Fruit fly (Drosophila melanogaster): ENCODE results near the gene fd102C.

fd102C gene

DNA sequence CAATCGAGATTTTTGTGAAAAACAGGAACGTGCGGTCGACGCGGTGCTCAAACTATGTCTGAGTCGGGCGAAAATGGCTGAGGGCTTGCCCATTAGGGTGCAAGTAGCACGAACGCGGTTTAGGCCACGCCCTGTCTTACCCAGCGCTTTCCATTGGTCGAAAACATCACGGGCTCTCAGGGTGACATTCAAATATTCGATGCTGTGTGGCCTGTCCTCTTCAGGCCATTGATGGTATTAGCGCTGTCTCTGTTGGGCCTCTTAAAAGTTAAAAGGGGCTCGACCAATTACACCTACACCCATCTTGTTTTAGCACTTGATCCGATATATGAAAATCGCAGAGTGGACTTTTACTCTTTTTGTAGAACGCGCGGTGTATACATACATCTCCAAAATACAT, at the start of gene fd102C:
fd102C (minus strand) TSS at position 62 of the 400 bp plus-strand sequence.
- TF ChIP-seq CTCF (optimal IDR thresholded peaks at IDR 0.05) = no peak
- TF ChIP-seq CG8478 (optimal IDR thresholded peaks at IDR 0.05) = no peak

DNA sequence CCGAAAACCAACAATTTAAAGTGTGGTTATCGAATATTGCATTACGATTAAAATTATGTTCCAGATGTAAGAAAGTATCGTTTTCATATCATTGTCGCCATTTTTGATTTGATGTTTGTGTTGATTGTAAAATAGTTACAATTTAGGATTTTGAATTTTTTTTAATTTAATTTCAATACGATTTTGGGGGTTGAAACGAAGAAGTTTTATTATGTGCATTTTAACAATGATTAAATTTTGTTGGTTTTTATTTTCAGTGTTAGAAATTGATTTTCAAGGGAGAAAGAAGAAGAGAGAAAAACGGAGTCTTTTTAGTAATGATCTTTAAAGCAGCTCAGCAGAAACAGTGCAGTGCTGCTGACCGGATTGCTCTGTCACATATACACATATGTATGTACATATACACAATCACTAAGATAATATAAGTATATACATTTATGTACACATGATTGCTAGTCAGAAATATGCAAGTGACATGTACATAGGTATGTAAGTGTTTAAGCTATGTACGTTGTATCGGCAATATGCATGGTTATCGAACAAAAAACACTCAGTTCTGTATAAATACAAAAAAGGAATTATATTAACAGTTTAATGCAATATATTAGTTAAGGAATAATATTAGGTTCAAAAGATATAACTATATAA, 34.9 kb upstream of the fd102C start:
- TF ChIP-seq CTCF (optimal IDR thresholded peaks at IDR 0.05) = no peak
- TF ChIP-seq CG8478 (optimal IDR thresholded peaks at IDR 0.05) = no peak

dm6 chr4:867937-868336, 23.6 kb upstream of the fd102C start:
- TF ChIP-seq CG8478 (optimal IDR thresholded peaks at IDR 0.05) (no peak), CTCF (optimal IDR thresholded peaks at IDR 0.05) (no peak)

DNA sequence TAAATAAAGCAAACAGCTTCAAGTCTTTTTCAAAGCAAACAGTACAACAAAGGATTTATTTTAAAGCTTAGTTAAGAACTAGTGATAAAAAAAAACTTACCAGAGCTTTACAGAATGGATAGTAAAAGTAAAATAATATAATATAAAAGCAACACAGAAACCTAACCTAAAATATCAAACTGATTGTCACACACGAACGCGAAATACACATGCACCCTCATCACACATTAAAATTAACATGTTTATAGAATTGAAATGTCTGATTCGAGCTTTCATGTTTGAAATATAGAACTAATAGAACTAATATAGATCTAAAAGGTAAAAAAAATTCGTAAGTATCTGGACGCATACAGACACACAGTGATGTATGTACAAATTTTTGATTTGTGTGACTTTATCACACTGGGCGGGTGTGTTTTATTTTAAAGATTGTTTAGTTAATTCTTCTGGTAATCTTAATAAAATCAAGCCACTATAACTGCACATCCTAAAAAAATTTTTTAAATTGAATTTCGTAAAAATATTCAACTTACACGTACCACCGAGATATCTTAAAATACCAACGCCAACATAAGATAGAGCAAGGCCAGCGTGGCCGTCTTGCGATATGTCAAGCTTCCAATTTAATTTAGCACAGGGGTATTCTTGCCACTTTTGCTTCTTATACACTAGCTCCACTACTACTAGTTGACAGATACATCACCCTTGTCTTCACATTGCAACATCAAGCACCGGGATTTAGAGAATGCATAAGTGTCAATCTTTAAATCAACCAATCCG, 22.3 kb upstream of the fd102C start, which contains the start of gene Gyf:
Gyf (minus strand) TSS at position 589 of the 780 bp plus-strand sequence.
- no peak for TF ChIP-seq CG8478 (optimal IDR thresholded peaks at IDR 0.05)
- peak; percentile 37 to 41 for TF ChIP-seq CTCF (optimal IDR thresholded peaks at IDR 0.05)

- TF ChIP-seq CG8478 (optimal IDR thresholded peaks at IDR 0.05) (no peak), CTCF (optimal IDR thresholded peaks at IDR 0.05) (no peak)
These were observed 10.7 kb upstream of the fd102C start for dm6 chr4:855074-855473.

DNA sequence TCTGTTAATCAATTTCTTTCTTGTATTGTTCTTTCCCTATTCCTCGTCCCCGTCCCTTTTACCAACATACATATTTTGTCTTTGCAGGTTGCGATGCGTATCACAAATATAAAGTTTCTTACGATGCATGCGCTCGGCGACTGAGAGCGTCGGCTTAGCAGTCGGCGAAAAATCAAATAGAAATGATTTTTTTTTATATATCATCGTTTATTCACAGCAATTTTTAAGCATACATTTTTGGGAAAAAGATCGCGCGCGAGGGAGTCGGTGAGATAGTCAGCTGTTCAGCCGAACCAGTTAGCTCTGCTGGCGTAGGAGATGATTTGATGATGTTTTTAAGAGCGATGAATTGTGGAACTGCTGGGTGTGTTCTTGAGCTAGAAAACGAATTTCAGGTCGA, 9.0 kb upstream of the fd102C start:
- TF ChIP-seq CTCF (optimal IDR thresholded peaks at IDR 0.05) (no peak), CG8478 (optimal IDR thresholded peaks at IDR 0.05) (no peak)

dm6 chr4:852339-852738, 8.0 kb upstream of the fd102C start:
- TF ChIP-seq CTCF (optimal IDR thresholded peaks at IDR 0.05) = no peak
- no peak for TF ChIP-seq CG8478 (optimal IDR thresholded peaks at IDR 0.05)

dm6 chr4:851131-851530, 6.8 kb upstream of the fd102C start:
- TF ChIP-seq CTCF (optimal IDR thresholded peaks at IDR 0.05) = no peak
- no peak for TF ChIP-seq CG8478 (optimal IDR thresholded peaks at IDR 0.05)

dm6 chr4:846092-846491, 1.8 kb upstream of the fd102C start:
- TF ChIP-seq CTCF (optimal IDR thresholded peaks at IDR 0.05) (no peak), CG8478 (optimal IDR thresholded peaks at IDR 0.05) (no peak)

DNA sequence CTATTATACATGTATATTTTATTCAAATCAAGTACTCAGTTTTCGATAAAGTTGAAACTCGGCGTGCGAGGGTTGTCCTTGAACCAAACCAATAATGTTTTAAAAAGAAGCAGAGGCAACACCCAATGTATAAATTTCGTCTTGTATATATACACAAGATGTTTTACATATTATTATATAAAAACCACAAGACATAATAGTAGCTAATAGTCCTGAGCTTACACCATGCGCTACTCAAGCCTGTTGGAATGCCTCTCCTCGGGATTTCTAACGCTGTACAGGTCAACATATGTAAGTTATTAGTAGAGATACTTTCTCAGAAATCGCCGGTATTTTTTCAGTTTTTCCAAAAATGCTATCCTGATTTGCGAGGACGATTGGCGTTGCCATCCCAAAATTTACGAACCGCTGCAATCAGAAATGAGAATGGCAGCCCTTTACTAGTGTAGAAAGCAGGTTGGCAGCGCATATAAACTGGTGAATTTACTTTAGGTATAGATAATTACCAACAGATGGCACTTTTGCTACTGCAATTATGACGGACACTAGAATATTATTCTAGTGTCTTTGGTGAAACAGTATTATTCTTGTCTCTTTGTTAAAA, 8.7 kb downstream of the fd102C start:
- TF ChIP-seq CTCF (optimal IDR thresholded peaks at IDR 0.05) (peak; percentile 95 to 96), CG8478 (optimal IDR thresholded peaks at IDR 0.05) (no peak)

DNA sequence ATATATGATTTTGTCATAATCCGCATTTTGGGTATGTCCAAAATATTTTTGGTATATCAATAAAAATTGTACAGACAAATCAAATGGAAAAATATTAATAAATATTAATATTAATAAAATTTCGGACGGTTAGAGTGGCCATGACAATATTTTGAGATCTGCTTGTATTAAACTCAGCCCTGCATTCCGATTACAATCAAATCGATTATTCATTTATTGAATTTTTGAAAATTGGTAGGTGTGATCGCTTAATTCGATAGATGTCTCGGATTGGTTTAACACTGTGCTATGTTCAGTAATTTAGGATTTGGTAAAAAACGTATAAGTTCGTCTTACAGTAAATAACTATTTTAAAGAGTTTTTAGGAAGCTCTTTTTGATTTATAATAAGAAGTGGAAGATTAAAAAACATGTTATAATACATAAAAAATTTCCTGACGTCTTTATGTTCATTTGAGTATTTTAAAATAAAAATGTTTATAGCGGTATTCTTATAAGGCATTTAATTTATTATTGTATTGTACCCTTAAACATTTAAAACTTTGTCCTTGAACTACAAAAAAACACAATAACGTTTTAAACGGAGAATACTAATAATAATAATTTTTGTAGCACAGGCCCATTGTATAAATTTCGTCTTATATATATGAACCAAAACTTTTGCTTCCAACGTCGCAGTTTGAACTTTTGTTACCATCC, 9.3 kb downstream of the fd102C start:
- TF ChIP-seq CTCF (optimal IDR thresholded peaks at IDR 0.05) (peak in 1 of 2 experiments; percentile 62), CG8478 (optimal IDR thresholded peaks at IDR 0.05) (no peak)

- TF ChIP-seq CG8478 (optimal IDR thresholded peaks at IDR 0.05) (no peak), CTCF (optimal IDR thresholded peaks at IDR 0.05) (no peak)
These were observed 9.9 kb downstream of the fd102C start for dm6 chr4:834452-834820.

DNA sequence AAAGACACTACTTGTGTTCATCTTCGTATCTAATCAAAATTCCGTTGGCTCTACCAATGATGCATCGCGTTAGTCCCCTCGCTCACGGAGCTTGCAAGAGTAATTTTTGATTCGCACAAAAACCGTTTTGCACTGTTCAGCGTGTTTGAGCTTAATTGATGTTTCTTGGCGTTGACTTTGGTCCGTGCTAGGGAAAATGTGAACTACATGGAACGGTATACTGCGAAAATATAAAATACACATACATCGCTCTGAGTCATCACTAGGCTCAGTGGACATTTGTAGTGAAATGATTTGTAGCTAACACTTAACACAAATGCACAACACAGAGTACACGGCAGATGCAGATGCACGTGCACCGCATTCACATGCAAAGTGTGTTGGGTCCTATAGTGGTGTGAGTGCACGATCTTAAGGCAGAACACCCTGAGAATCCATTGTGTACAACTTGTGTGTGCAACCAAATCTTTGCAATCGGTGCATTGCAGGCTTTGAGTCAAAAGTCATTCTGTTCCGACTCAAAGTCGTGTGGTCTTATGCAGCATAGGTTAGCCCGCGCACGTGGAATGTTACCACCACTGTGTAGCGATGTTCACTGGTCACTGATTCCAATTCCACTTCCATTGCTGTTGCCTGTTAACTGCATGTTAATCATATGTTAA, 10.4 kb downstream of the fd102C start, which contains the start of gene Sox102F:
Sox102F (minus strand) TSS at position 604 of the 662 bp plus-strand sequence.
- TF ChIP-seq CTCF (optimal IDR thresholded peaks at IDR 0.05) (no peak), CG8478 (optimal IDR thresholded peaks at IDR 0.05) (no peak)

dm6 chr4:832985-833384, 11.3 kb downstream of the fd102C start:
- no peak for TF ChIP-seq CG8478 (optimal IDR thresholded peaks at IDR 0.05)
- TF ChIP-seq CTCF (optimal IDR thresholded peaks at IDR 0.05) = no peak

dm6 chr4:831790-832189, 12.5 kb downstream of the fd102C start:
- no peak for TF ChIP-seq CG8478 (optimal IDR thresholded peaks at IDR 0.05)
- TF ChIP-seq CTCF (optimal IDR thresholded peaks at IDR 0.05) = no peak

All from S2 (cell line).